Worm (Caenorhabditis elegans): ENCODE data around the gene ipla-5.
"Not testable (repeated sequence)": the region's sequence is repeated elsewhere in the genome, so short reads cannot be mapped to it uniquely, and the experiment has no call there.

ipla-5 gene

DNA sequence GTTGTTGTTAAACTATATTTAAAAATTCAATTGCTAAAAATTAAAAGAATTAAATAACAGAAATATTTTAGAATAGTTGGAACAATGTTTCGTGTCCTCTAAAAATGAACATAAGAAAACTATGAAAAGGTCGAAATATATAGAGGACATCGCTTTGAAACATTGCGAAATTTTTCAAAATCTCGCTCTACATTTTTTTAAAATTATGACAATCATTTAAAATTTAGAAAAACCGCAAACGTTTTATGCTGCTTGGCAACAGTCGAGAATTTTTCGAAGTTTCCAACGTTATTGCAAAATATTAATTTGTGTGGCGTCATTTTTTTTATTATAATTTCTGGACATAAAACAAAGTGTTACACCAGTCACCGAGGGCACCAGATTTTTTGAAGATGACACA lies at the start of gene ipla-5, which contains the start of gene parg-2:
ipla-5 (plus strand) TSS at position 216 of the 400 bp plus-strand sequence.
parg-2 (minus strand) TSS at position 101 of the 400 bp plus-strand sequence.
- not testable (repeated sequence) for TF ChIP-seq tbx-8 (GFP tag; optimal IDR thresholded peaks at IDR 0.05); elt-3 (tag; optimal IDR thresholded peaks at IDR 0.05); ces-1 (GFP tag; optimal IDR thresholded peaks at IDR 0.05)

DNA sequence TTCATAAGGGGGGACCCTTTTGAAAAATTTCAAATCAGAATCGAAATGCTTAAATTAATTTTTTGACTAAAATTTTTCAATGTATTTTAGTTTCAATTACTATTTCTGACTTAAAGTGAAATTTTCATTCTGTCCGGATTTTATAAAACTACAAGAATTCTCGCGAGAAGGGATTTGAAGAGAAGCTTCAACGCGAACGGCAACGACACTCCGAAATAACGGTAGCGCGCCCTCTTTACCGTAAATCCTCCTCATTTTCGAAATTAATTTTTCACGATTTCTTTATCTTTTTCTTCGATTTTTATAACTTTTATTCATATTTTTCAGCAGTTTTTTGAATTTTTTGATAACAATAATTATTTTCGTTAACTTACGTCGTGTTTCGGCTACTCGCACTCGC lies 49.3 kb upstream of the ipla-5 start:
- TF ChIP-seq nhr-237 (tag; optimal IDR thresholded peaks at IDR 0.05) = no peak
- TF ChIP-seq elt-1 (tag; optimal IDR thresholded peaks at IDR 0.05; ENCODE audit: borderline replicate concordance, insufficient read depth) = no peak
- no peak for TF ChIP-seq cnd-1 (tag; optimal IDR thresholded peaks at IDR 0.05)
- TF ChIP-seq nhr-28 (tag; optimal IDR thresholded peaks at IDR 0.05) = no peak
- TF ChIP-seq lin-32 (GFP tag; optimal IDR thresholded peaks at IDR 0.05) = no peak
- TF ChIP-seq unc-39 (tag; optimal IDR thresholded peaks at IDR 0.05) = no peak
- no peak for TF ChIP-seq snpc-4 (tag; optimal IDR thresholded peaks at IDR 0.05)
- no peak for TF ChIP-seq tbx-8 (GFP tag; optimal IDR thresholded peaks at IDR 0.05)

DNA sequence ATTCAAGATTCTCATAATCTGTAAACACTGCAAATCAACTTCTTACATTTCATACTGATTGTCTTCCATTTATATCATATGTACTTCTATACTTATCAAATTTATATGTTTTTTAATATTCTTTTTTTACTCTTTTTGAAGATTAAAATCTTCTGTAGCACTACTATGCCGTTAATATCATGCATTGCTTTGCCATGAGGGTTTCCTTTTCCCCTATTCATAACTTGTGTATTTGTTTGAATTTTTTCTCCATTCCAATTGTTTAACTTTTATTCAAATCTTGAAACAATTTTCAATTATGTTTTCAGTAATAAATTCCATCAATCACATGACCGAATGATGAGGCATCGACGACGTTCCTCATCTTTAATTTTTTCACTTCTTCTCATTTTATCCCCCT lies 46.4 kb upstream of the ipla-5 start, which contains the start of gene cdh-5:
cdh-5 (plus strand) TSS at position 301 of the 400 bp plus-strand sequence.
- TF ChIP-seq hlh-1 (tag; optimal IDR thresholded peaks at IDR 0.05) (no peak), nhr-12 (tag; optimal IDR thresholded peaks at IDR 0.05) (no peak), unc-120 (tag; optimal IDR thresholded peaks at IDR 0.05; ENCODE audit: poor library complexity, severe bottlenecking) (no peak), cnd-1 (tag; optimal IDR thresholded peaks at IDR 0.05) (no peak), bed-3 (GFP tag; optimal IDR thresholded peaks at IDR 0.05) (no peak), lin-13 (tag; optimal IDR thresholded peaks at IDR 0.05) (no peak), nhr-28 (tag; optimal IDR thresholded peaks at IDR 0.05) (no peak), pha-4 (tag; optimal IDR thresholded peaks at IDR 0.05) (no peak), snpc-4 (tag; optimal IDR thresholded peaks at IDR 0.05) (no peak), elt-3 (tag; optimal IDR thresholded peaks at IDR 0.05) (no peak), ceh-39 (tag; optimal IDR thresholded peaks at IDR 0.05) (no peak), lsy-2 (tag; optimal IDR thresholded peaks at IDR 0.05) (no peak)

DNA sequence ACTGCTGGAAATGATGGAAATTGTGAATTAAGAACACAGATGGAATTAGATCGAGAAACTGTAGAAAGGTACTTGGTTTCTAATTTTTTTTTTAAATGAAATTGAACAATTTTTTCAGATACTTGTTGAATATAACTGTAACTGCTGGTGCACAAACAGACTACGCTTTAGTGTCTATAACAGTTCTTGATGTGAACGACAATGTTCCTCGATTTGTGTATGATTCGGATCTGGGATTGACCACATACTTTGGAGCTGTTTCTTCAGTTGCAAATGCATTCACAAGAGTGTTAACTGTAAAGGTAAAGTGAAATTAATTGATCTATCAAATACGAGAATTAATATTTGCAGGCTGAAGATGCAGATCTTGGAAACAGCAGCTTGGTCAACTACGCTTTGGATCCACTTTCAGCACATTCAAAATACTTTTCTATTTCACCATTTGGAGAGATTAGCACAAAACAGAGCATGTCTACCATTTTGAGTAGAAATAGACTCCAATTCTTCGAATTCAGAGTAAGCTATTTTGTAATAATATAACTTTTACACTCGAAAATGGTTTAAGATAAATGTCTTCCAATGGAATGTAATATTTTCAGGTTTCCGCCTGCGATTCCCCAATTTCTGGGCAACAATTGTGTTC lies 41.2 kb upstream of the ipla-5 start:
- TF ChIP-seq cnd-1 (tag; optimal IDR thresholded peaks at IDR 0.05) = no peak
- TF ChIP-seq mab-5 (tag; optimal IDR thresholded peaks at IDR 0.05) = no peak
- no peak for TF ChIP-seq mep-1 (tag; optimal IDR thresholded peaks at IDR 0.05)
- no peak for TF ChIP-seq flh-1 (GFP tag; optimal IDR thresholded peaks at IDR 0.05)
- TF ChIP-seq ceh-39 (tag; optimal IDR thresholded peaks at IDR 0.05) = no peak
- no peak for TF ChIP-seq ces-1 (GFP tag; optimal IDR thresholded peaks at IDR 0.05)
- no peak for TF ChIP-seq unc-120 (tag; optimal IDR thresholded peaks at IDR 0.05; ENCODE audit: poor library complexity, severe bottlenecking)
- TF ChIP-seq ztf-11 (tag; optimal IDR thresholded peaks at IDR 0.05) = no peak
- no peak for TF ChIP-seq bed-3 (GFP tag; optimal IDR thresholded peaks at IDR 0.05)
- TF ChIP-seq lin-13 (tag; optimal IDR thresholded peaks at IDR 0.05) = no peak
- no peak for TF ChIP-seq sem-2 (GFP tag; optimal IDR thresholded peaks at IDR 0.05)
- TF ChIP-seq drap-1 (GFP tag; optimal IDR thresholded peaks at IDR 0.05) = no peak
- no peak for TF ChIP-seq tbx-8 (GFP tag; optimal IDR thresholded peaks at IDR 0.05)
- no peak for TF ChIP-seq pha-4 (tag; optimal IDR thresholded peaks at IDR 0.05)
- TF ChIP-seq mls-2 (tag; optimal IDR thresholded peaks at IDR 0.05) = no peak
- no peak for TF ChIP-seq unc-39 (tag; optimal IDR thresholded peaks at IDR 0.05)
- TF ChIP-seq lin-32 (GFP tag; optimal IDR thresholded peaks at IDR 0.05) = no peak

DNA sequence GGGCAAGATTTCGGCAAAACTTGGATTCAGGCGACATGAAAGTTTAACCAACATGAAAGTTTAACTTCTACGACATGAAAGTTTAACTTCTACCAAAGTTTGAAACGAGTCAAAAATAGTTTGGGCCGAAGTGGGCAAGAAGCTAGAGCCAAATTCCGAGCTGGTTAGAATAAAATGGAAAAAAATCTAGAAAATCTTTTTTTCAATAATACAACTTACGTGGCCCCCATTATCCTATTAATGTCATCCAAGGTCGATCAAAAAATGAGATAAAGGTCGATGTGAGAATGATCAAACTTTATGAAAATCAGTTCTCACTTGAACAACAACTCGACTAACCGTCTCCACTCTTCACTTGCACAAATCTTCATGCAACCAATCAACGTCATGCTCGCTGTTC lies 37.7 kb upstream of the ipla-5 start, which contains the start of gene F08B4.8:
F08B4.8 (plus strand) TSS at position 301 of the 400 bp plus-strand sequence.
- TF ChIP-seq snpc-4 (tag; optimal IDR thresholded peaks at IDR 0.05) (no peak), lsy-2 (tag; optimal IDR thresholded peaks at IDR 0.05) (no peak), elt-1 (tag; optimal IDR thresholded peaks at IDR 0.05; ENCODE audit: borderline replicate concordance, insufficient read depth) (no peak), ceh-83 (GFP tag; optimal IDR thresholded peaks at IDR 0.05) (no peak), hlh-1 (tag; optimal IDR thresholded peaks at IDR 0.05) (no peak), nhr-237 (tag; optimal IDR thresholded peaks at IDR 0.05) (no peak), ham-2 (GFP tag; optimal IDR thresholded peaks at IDR 0.05) (no peak), sptf-1 (tag; optimal IDR thresholded peaks at IDR 0.05) (no peak), ceh-43 (GFP tag; optimal IDR thresholded peaks at IDR 0.05) (no peak), unc-120 (tag; optimal IDR thresholded peaks at IDR 0.05; ENCODE audit: poor library complexity, severe bottlenecking) (no peak), bed-3 (GFP tag; optimal IDR thresholded peaks at IDR 0.05) (no peak), sem-2 (GFP tag; optimal IDR thresholded peaks at IDR 0.05) (no peak), drap-1 (GFP tag; optimal IDR thresholded peaks at IDR 0.05) (no peak), lin-32 (GFP tag; optimal IDR thresholded peaks at IDR 0.05) (no peak), mep-1 (tag; optimal IDR thresholded peaks at IDR 0.05) (no peak), tbx-8 (GFP tag; optimal IDR thresholded peaks at IDR 0.05) (no peak), pha-4 (tag; optimal IDR thresholded peaks at IDR 0.05) (no peak), nhr-76 (tag; optimal IDR thresholded peaks at IDR 0.05) (no peak), zip-8 (tag; optimal IDR thresholded peaks at IDR 0.05) (no peak)
